Worm (Caenorhabditis elegans): ENCODE data around the gene inpp-4B.

DNA sequence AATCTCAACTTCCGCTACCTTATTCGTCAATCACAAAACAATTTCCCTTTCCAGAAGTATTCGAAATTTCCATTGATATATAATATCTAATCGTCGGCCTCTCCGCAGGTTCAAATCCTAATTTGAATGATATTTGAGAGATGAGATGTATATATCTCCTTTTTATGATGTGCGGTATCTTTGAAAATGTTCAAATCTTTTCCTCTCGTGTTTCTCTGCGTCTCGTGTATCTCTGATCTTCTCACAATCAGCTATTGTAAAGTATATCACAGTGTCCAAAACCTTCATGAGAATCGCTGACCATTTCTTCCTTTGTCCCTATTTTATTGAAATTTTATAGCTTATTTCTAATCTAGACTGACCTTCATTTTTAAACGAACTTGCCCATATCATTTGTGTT lies 23.1 kb upstream of the inpp-4B start:
- TF ChIP-seq F13C5.2 (tag; optimal IDR thresholded peaks at IDR 0.05) (no peak), ama-1 (optimal IDR thresholded peaks at IDR 0.05) (no peak), scrt-1 (GFP tag; IDR thresholded peaks at IDR 0.05) (no peak), flt-1 (GFP tag; IDR thresholded peaks at IDR 0.05) (no peak), hmg-4 (GFP tag; optimal IDR thresholded peaks at IDR 0.05) (no peak), hmbx-1 (tag; optimal IDR thresholded peaks at IDR 0.05) (no peak), ceh-13 (GFP tag; optimal IDR thresholded peaks at IDR 0.05) (no peak), tbx-11 (GFP tag; IDR thresholded peaks at IDR 0.05) (no peak), tra-4 (tag; optimal IDR thresholded peaks at IDR 0.05) (no peak), ets-7 (tag; optimal IDR thresholded peaks at IDR 0.05) (no peak), B0310.2 (tag; optimal IDR thresholded peaks at IDR 0.05) (no peak), pes-1 (GFP tag; IDR thresholded peaks at IDR 0.05) (no peak)

Measured in whole organism, early embryonic.